Worm (Caenorhabditis elegans) whole organism, L2 larva: ENCODE data around the gene pak-1.
A peak's percentile ranks its signal among the peaks of the same experiment; 100 is the strongest.

Experiments used
- C34F6.9 ChIP-seq: fragments of 150-350 bp; optimal IDR thresholded peaks from 2 replicates; lab custom pipeline; 2014; ENCODE audit warnings: missing biosample characterization, missing genetic modification characterization
- F13H6.1 ChIP-seq: sonication (generic microtip); optimal IDR thresholded peaks from 2 replicates; lab custom pipeline; 2016; ENCODE audit warnings: missing genetic modification characterization, missing compliant biosample characterization
- R02D3.7 ChIP-seq: fragments of 150-350 bp; optimal IDR thresholded peaks from 2 replicates; lab custom pipeline; 2014; ENCODE audit warnings: missing biosample characterization, missing genetic modification characterization
- Y55F3AM.14 ChIP-seq: fragments of 200-800 bp; sonication (Bioruptor generic); optimal IDR thresholded peaks from 2 replicates; lab custom pipeline; 2018; ENCODE audit warnings: mild to moderate bottlenecking, missing genetic modification characterization, missing compliant biosample characterization
- ZK546.5 ChIP-seq: sonication (generic microtip); optimal IDR thresholded peaks from 2 replicates; lab custom pipeline; 2017; ENCODE audit warnings: missing biosample characterization, missing genetic modification characterization
- alr-1 ChIP-seq: fragments of 150-350 bp; optimal IDR thresholded peaks from 2 replicates; lab custom pipeline; 2014; ENCODE audit warnings: missing biosample characterization, missing genetic modification characterization
- ama-1 ChIP-seq: fragments of 150-350 bp; optimal IDR thresholded peaks from 2 replicates; lab custom pipeline; 2018; ENCODE audit warnings: inconsistent platforms
- blmp-1 ChIP-seq: sonication (generic microtip); optimal IDR thresholded peaks from 2 replicates; lab custom pipeline; 2017; ENCODE audit warnings: missing genetic modification characterization, mild to moderate bottlenecking, missing compliant biosample characterization, antibody characterized with exemption, moderate library complexity; ENCODE audit not compliant: insufficient read depth
- ceh-16 ChIP-seq: fragments of 150-350 bp; optimal IDR thresholded peaks from 2 replicates; lab custom pipeline; 2014; ENCODE audit warnings: missing biosample characterization, missing genetic modification characterization
- ceh-82 ChIP-seq: fragments of 150-350 bp; optimal IDR thresholded peaks from 2 replicates; lab custom pipeline; 2014; ENCODE audit warnings: missing biosample characterization, missing genetic modification characterization
- crh-2 ChIP-seq: sonication (generic microtip); optimal IDR thresholded peaks from 2 replicates; lab custom pipeline; 2017; ENCODE audit warnings: missing biosample characterization, missing genetic modification characterization
- dmd-4 ChIP-seq: sonication (generic microtip); optimal IDR thresholded peaks from 2 replicates; lab custom pipeline; 2017; ENCODE audit warnings: missing biosample characterization, missing genetic modification characterization
- egl-27 ChIP-seq: sonication (generic microtip); optimal IDR thresholded peaks from 3 replicates; lab custom pipeline; 2017; ENCODE audit warnings: missing biosample characterization, missing genetic modification reagents, missing genetic modification characterization
- elt-1 ChIP-seq: fragments of 150-350 bp; optimal IDR thresholded peaks from 2 replicates; lab custom pipeline; 2014; ENCODE audit warnings: missing biosample characterization, missing genetic modification characterization
- fos-1 ChIP-seq: fragments of 150-350 bp; optimal IDR thresholded peaks from 2 replicates; lab custom pipeline; 2014; ENCODE audit warnings: missing biosample characterization, missing genetic modification characterization
- gmeb-1 ChIP-seq: fragments of 150-350 bp; optimal IDR thresholded peaks from 2 replicates; lab custom pipeline; 2014; ENCODE audit warnings: missing biosample characterization, missing genetic modification characterization
- lin-11 ChIP-seq: fragments of 150-350 bp; sonication (generic microtip); optimal IDR thresholded peaks from 2 replicates; lab custom pipeline; 2014; ENCODE audit warnings: missing biosample characterization, missing genetic modification characterization, inconsistent platforms, mixed read lengths
- lin-39 ChIP-seq: fragments of 150-350 bp; optimal IDR thresholded peaks from 2 replicates; lab custom pipeline; 2014; ENCODE audit warnings: missing biosample characterization, missing genetic modification reagents, missing genetic modification characterization
- mab-5 ChIP-seq: fragments of 150-350 bp; optimal IDR thresholded peaks from 2 replicates; lab custom pipeline; 2014; ENCODE audit warnings: missing biosample characterization, missing genetic modification characterization
- mbf-1 ChIP-seq: sonication (generic microtip); optimal IDR thresholded peaks from 2 replicates; lab custom pipeline; 2017; ENCODE audit warnings: missing biosample characterization, missing genetic modification characterization
- mdl-1 ChIP-seq, 2 experiments: fragments of 150-350 bp in 1 of 2; sonication (generic microtip) in 1 of 2; optimal IDR thresholded peaks; 2 replicates each; lab custom pipeline; 2017; ENCODE audit warnings: missing biosample characterization in 2 of 2, missing genetic modification characterization in 2 of 2
- nhr-12 ChIP-seq: fragments of 150-350 bp; optimal IDR thresholded peaks from 2 replicates; lab custom pipeline; 2014; ENCODE audit warnings: missing biosample characterization, missing genetic modification characterization
- nhr-129 ChIP-seq: fragments of 150-350 bp; optimal IDR thresholded peaks from 2 replicates; lab custom pipeline; 2014; ENCODE audit warnings: missing biosample characterization, missing genetic modification characterization
- nhr-21 ChIP-seq: fragments of 150-350 bp; optimal IDR thresholded peaks from 2 replicates; lab custom pipeline; 2014; ENCODE audit warnings: missing biosample characterization, missing genetic modification characterization
- nhr-237 ChIP-seq: fragments of 150-350 bp; optimal IDR thresholded peaks from 2 replicates; lab custom pipeline; 2014; ENCODE audit warnings: missing biosample characterization, missing genetic modification characterization
- nhr-25 ChIP-seq: fragments of 150-350 bp; sonication (generic microtip); optimal IDR thresholded peaks from 3 replicates; lab custom pipeline; 2014; ENCODE audit warnings: missing biosample characterization, missing genetic modification characterization
- nhr-77 ChIP-seq: fragments of 150-350 bp; optimal IDR thresholded peaks from 2 replicates; lab custom pipeline; 2014; ENCODE audit warnings: missing biosample characterization, missing genetic modification characterization
- sem-4 ChIP-seq: fragments of 150-350 bp; optimal IDR thresholded peaks from 2 replicates; lab custom pipeline; 2014; ENCODE audit warnings: missing biosample characterization, missing genetic modification reagents, missing genetic modification characterization
- sma-3 ChIP-seq: sonication (generic microtip); optimal IDR thresholded peaks from 2 replicates; lab custom pipeline; 2016; ENCODE audit warnings: missing genetic modification reagents, missing genetic modification characterization, missing compliant biosample characterization
- sma-9 ChIP-seq, 2 experiments: fragments of 150-350 bp in 1 of 2; sonication (generic microtip) in 1 of 2; optimal IDR thresholded peaks; 2 replicates each; lab custom pipeline; 2014 to 2016; ENCODE audit warnings: missing genetic modification characterization in 2 of 2, mild to moderate bottlenecking in 1 of 2, missing biosample characterization in 1 of 2, missing compliant biosample characterization in 1 of 2, missing genetic modification reagents in 1 of 2, moderate library complexity in 1 of 2
- snpc-4 ChIP-seq: fragments of 150-350 bp; optimal IDR thresholded peaks from 2 replicates; lab custom pipeline; 2014; ENCODE audit warnings: missing biosample characterization, missing genetic modification characterization
- unc-55 ChIP-seq: fragments of 150-350 bp; sonication (generic microtip); optimal IDR thresholded peaks from 3 replicates; lab custom pipeline; 2014; ENCODE audit warnings: missing biosample characterization, missing genetic modification reagents, missing genetic modification characterization
- ztf-11 ChIP-seq: sonication (generic microtip); optimal IDR thresholded peaks from 2 replicates; lab custom pipeline; 2017; ENCODE audit warnings: missing biosample characterization, missing genetic modification characterization

pak-1 gene

DNA sequence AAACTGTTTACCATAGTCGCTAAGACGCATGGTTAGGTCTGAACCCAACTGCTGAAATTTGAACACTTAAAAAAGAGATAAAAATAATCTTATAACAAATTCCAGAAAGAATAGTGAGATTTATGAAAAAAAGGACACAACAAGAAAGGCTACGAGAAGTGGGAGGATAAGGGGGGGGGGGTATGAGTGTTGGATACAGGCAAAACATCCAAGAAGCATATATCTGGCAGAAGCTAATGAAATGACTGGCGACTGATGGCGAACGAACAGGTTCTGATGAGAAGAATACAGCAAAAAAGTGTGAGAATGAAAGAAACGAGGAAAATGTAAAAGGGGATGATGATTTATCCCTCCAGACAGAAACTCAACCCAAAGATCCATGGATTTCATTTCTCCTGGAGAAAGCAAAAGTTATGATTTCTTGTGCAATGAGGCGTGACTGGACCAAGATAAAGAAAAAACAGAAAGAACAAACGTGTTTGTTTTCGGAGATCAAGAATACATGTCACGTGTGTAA, 17.6 kb upstream of the pak-1 start, which contains the start of gene ptr-4:
TSS of gene ptr-4 (minus strand) at position 51 of the 517 bp plus-strand sequence.
- TF ChIP-seq sem-4 (no peak), lin-11 (tag; lab: Kevin White, UChicago) (no peak), unc-55 (no peak)
- TF ChIP-seq, all 48 proteins: peak for 0

DNA sequence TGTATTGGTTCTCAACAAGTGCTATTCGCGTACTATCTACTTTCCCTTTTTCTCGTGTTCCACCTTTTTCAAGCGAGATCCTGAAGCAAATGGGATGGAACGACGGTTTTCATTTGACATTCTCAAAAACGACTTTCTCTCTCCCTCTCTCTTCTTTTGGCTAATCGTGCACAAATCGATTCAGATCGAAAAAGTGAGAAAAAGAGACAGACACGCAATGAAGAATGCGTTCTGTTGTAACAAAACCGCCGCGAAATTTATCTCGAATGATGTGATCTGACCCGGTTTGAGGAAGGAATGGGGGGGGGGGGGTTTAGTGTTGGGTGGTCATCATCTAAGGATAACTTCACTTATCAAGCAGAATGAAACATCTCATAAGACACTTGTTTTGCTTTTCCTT, 16.0 kb upstream of the pak-1 start:
- TF ChIP-seq mdl-1 (tag; optimal IDR thresholded peaks at IDR 0.05; lab: Kevin White, UChicago) (no peak), nhr-77 (tag; lab: Kevin White, UChicago) (no peak), mbf-1 (no peak), dmd-4 (tag; lab: Kevin White, UChicago) (no peak), ceh-82 (tag; lab: Kevin White, UChicago) (no peak), ceh-16 (tag; lab: Kevin White, UChicago) (no peak), nhr-21 (peak; percentile 21), ztf-11 (no peak), nhr-12 (tag; lab: Kevin White, UChicago) (no peak), nhr-129 (tag; lab: Kevin White, UChicago) (no peak), ZK546.5 (tag; lab: Kevin White, UChicago) (no peak), C34F6.9 (tag; lab: Kevin White, UChicago) (no peak), nhr-25 (no peak), fos-1 (tag; lab: Kevin White, UChicago) (peak; percentile 12), ama-1 (no peak), mab-5 (tag; lab: Kevin White, UChicago) (no peak), egl-27 (no peak), sma-3 (no peak), blmp-1 (tag; lab: Kevin White, UChicago) (peak; percentile 27)
- TF ChIP-seq, all 48 proteins: peak for 3

- no peak for TF ChIP-seq nhr-12 (tag; lab: Kevin White, UChicago)
- TF ChIP-seq sma-9 (GFP tag; optimal IDR thresholded peaks at IDR 0.05; lab: Kevin White, UChicago) = peak; percentile 77
- TF ChIP-seq sma-9 (tag; optimal IDR thresholded peaks at IDR 0.05; lab: Kevin White, UChicago) = no peak
- no peak for TF ChIP-seq dmd-4 (tag; lab: Kevin White, UChicago)
- no peak for TF ChIP-seq gmeb-1
- TF ChIP-seq nhr-129 (tag; lab: Kevin White, UChicago) = peak; percentile 75
- no peak for TF ChIP-seq R02D3.7 (tag; lab: Kevin White, UChicago)
- TF ChIP-seq fos-1 (tag; lab: Kevin White, UChicago) = peak; percentile 80
- TF ChIP-seq crh-2 (tag; lab: Kevin White, UChicago) = peak; percentile 46
- peak; percentile 48 for TF ChIP-seq F13H6.1 (tag; lab: Kevin White, UChicago)
Measured at ce11 chrX:6059163-6059782, 10.9 kb upstream of the pak-1 start.

DNA sequence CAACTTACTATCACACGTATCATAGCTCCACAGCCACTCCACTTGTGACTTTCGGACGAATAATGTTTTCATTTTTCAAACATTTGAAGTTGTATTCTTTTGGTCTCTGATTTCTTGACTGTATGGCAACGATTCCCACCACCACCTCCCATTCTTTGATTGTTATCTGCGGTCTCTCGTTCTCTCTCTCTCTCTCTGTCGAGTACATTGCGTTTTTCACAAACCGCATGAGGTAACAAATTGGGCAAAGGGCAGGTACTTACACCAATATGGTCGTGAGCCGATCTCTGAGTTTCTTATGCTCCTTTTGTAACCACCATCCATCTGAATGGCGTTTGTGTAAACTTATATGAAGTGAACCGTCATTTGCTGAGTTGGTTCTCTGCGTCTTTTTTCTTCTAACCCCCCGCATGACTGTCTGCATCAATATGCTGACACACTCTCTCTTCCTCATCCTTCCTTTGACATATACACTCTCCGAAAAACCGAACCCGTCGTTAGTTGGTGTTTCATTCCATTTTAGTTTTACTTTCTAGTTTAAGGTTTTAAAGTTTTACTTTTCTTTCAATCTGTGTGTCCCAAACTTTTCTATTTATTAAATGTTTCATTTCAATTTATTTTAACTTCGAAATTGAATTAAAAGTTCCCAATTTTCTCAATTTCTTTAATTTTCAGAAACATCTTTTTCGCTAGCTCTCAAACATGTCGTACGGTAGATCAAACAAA, 9.3 kb upstream of the pak-1 start, which contains the start of gene gln-1:
TSS of gene gln-1 (plus strand) at position 676 of the 726 bp plus-strand sequence.
- TF ChIP-seq sem-4 (no peak), C34F6.9 (tag; lab: Kevin White, UChicago) (peak; percentile 19), snpc-4 (tag; lab: Kevin White, UChicago) (no peak), nhr-25 (peak; percentile 12), fos-1 (tag; lab: Kevin White, UChicago) (peak; percentile 86), alr-1 (tag; lab: Kevin White, UChicago) (no peak), ceh-82 (tag; lab: Kevin White, UChicago) (no peak), crh-2 (tag; lab: Kevin White, UChicago) (peak; percentile 50), sma-9 (GFP tag; optimal IDR thresholded peaks at IDR 0.05; lab: Kevin White, UChicago) (peak; percentile 60), sma-9 (tag; optimal IDR thresholded peaks at IDR 0.05; lab: Kevin White, UChicago) (no peak), F13H6.1 (tag; lab: Kevin White, UChicago) (peak; percentile 32), R02D3.7 (tag; lab: Kevin White, UChicago) (no peak), sma-3 (no peak), nhr-21 (no peak), nhr-12 (tag; lab: Kevin White, UChicago) (no peak), nhr-237 (tag; lab: Kevin White, UChicago) (no peak), lin-11 (tag; lab: Kevin White, UChicago) (no peak), lin-39 (tag; lab: Kevin White, UChicago) (no peak), mdl-1 (tag; optimal IDR thresholded peaks at IDR 0.05; lab: Kevin White, UChicago) (no peak), nhr-129 (tag; lab: Kevin White, UChicago) (peak; percentile 54), elt-1 (tag; lab: Kevin White, UChicago) (no peak), Y55F3AM.14 (GFP tag; lab: Kevin White, UChicago) (no peak)
